Fruit fly (Drosophila melanogaster) whole organism, embryonic: ENCODE results near the gene CG33307.

Experiments used
- Bdp1 ChIP-seq: fragments of 200-800 bp; sonication (Bioruptor generic); optimal IDR thresholded peaks from 3 replicates; lab custom pipeline; 2016; ENCODE audit warnings: missing biosample characterization, missing genetic modification characterization
- Blimp-1 ChIP-seq: fragments of 200-800 bp; sonication (Bioruptor generic); optimal IDR thresholded peaks from 3 replicates; lab custom pipeline; 2018; ENCODE audit warnings: missing biosample characterization, missing genetic modification characterization, mild to moderate bottlenecking, moderate library complexity, missing genetic modification reagents
- BtbVII ChIP-seq: fragments of 200-800 bp; sonication (Bioruptor generic); optimal IDR thresholded peaks from 3 replicates; lab custom pipeline; 2017; ENCODE audit warnings: missing biosample characterization, mild to moderate bottlenecking, missing genetic modification characterization
- CG10543 ChIP-seq: fragments of 200-800 bp; sonication (Bioruptor generic); optimal IDR thresholded peaks from 3 replicates; lab custom pipeline; 2017; ENCODE audit warnings: missing biosample characterization, mild to moderate bottlenecking, missing genetic modification characterization, moderate library complexity
- CG12155 ChIP-seq: fragments of 200-800 bp; sonication (Bioruptor generic); optimal IDR thresholded peaks from 3 replicates; lab custom pipeline; 2016; ENCODE audit warnings: missing biosample characterization, missing genetic modification characterization
- CG14965 ChIP-seq: fragments of 200-800 bp; sonication (Bioruptor generic); optimal IDR thresholded peaks from 2 replicates; lab custom pipeline; 2016; ENCODE audit warnings: missing biosample characterization, missing genetic modification characterization, borderline replicate concordance
- CG1529 ChIP-seq: fragments of 200-800 bp; sonication (Bioruptor generic); optimal IDR thresholded peaks from 3 replicates; lab custom pipeline; 2018; ENCODE audit warnings: missing biosample characterization, missing genetic modification characterization
- CG15696 ChIP-seq: fragments of 200-800 bp; sonication (Bioruptor generic); optimal IDR thresholded peaks from 2 replicates; lab custom pipeline; 2019; ENCODE audit warnings: missing biosample characterization, mild to moderate bottlenecking, missing genetic modification characterization, moderate library complexity
- CG1647 ChIP-seq: fragments of 200-800 bp; sonication (Bioruptor generic); optimal IDR thresholded peaks from 3 replicates; lab custom pipeline; 2016; ENCODE audit warnings: missing biosample characterization, missing genetic modification characterization
- CG17385 ChIP-seq: fragments of 200-800 bp; sonication (Bioruptor generic); optimal IDR thresholded peaks from 3 replicates; lab custom pipeline; 2018; ENCODE audit warnings: missing biosample characterization, mild to moderate bottlenecking, missing genetic modification characterization
- CG1792 ChIP-seq: fragments of 200-800 bp; sonication (Bioruptor generic); optimal IDR thresholded peaks from 2 replicates; lab custom pipeline; 2016; ENCODE audit warnings: missing biosample characterization, missing genetic modification characterization
- CG18262 ChIP-seq: fragments of 200-800 bp; optimal IDR thresholded peaks from 3 replicates; lab custom pipeline; 2019; ENCODE audit warnings: missing biosample characterization, mild to moderate bottlenecking, missing genetic modification characterization, moderate library complexity
- CG2129 ChIP-seq: fragments of 200-800 bp; sonication (Bioruptor generic); IDR thresholded peaks from 2 replicates; pipeline ENCODE4 v1.3.6; 2022; ENCODE audit warnings: missing biosample characterization, missing genetic modification characterization; ENCODE audit not compliant: partially characterized antibody
- CG31365 ChIP-seq: fragments of 200-800 bp; sonication (Bioruptor generic); optimal IDR thresholded peaks from 2 replicates; lab custom pipeline; 2018; ENCODE audit warnings: missing biosample characterization, mild to moderate bottlenecking, missing genetic modification characterization
- CG3407 ChIP-seq: fragments of 200-800 bp; sonication (Bioruptor generic); optimal IDR thresholded peaks from 2 replicates; lab custom pipeline; 2018; ENCODE audit warnings: missing biosample characterization, mild to moderate bottlenecking, missing genetic modification characterization
- CG34376 ChIP-seq: fragments of 200-800 bp; sonication (Bioruptor generic); optimal IDR thresholded peaks from 2 replicates; lab custom pipeline; 2018; ENCODE audit warnings: missing biosample characterization, mild to moderate bottlenecking, missing genetic modification characterization
- CG3838 ChIP-seq: fragments of 200-800 bp; sonication (Bioruptor generic); optimal IDR thresholded peaks from 3 replicates; lab custom pipeline; 2016; ENCODE audit warnings: missing biosample characterization, missing genetic modification characterization
- CG42726 ChIP-seq: fragments of 200-800 bp; sonication (Bioruptor generic); IDR thresholded peaks from 2 replicates; pipeline ENCODE4 v1.3.6; 2022; ENCODE audit warnings: missing biosample characterization, missing genetic modification characterization; ENCODE audit not compliant: partially characterized antibody
- CG4707 ChIP-seq: fragments of 200-800 bp; sonication (Bioruptor generic); optimal IDR thresholded peaks from 2 replicates; lab custom pipeline; 2018; ENCODE audit warnings: missing biosample characterization, mild to moderate bottlenecking, missing genetic modification characterization, moderate library complexity
- CG8359 ChIP-seq: fragments of 200-800 bp; sonication (Bioruptor generic); optimal IDR thresholded peaks from 2 replicates; lab custom pipeline; 2017; ENCODE audit warnings: missing biosample characterization, mild to moderate bottlenecking, missing genetic modification characterization, borderline replicate concordance
- Dip3 ChIP-seq: fragments of 200-800 bp; sonication (Bioruptor generic); optimal IDR thresholded peaks from 3 replicates; lab custom pipeline; 2016; ENCODE audit warnings: missing biosample characterization, missing genetic modification characterization
- E2f2 ChIP-seq: fragments of 200-800 bp; sonication (Bioruptor generic); IDR thresholded peaks from 2 replicates; pipeline ENCODE4 v1.3.6; 2022; ENCODE audit warnings: missing biosample characterization, missing genetic modification characterization
- Eip74EF ChIP-seq, 2 experiments: fragments of 200-800 bp in 1 of 2; fragments of >200 bp in 1 of 2; sonication (Bioruptor generic) in 1 of 2; optimal IDR thresholded peaks; 2 replicates each; lab custom pipeline; 2017 to 2019; ENCODE audit warnings: missing biosample characterization in 2 of 2, missing genetic modification characterization in 2 of 2, mild to moderate bottlenecking in 1 of 2, moderate library complexity in 1 of 2
- Fer1 ChIP-seq: fragments of 200-800 bp; sonication (Bioruptor generic); optimal IDR thresholded peaks from 2 replicates; lab custom pipeline; 2017; ENCODE audit warnings: missing biosample characterization, mild to moderate bottlenecking, missing genetic modification characterization
- Jarid2 ChIP-seq: fragments of 200-800 bp; sonication (Bioruptor generic); optimal IDR thresholded peaks from 3 replicates; lab custom pipeline; 2017; ENCODE audit warnings: mild to moderate bottlenecking, missing biosample characterization, missing genetic modification reagents, missing genetic modification characterization
- Mad ChIP-seq: fragments of 200-800 bp; sonication (Bioruptor generic); optimal IDR thresholded peaks from 2 replicates; lab custom pipeline; 2016; ENCODE audit warnings: missing biosample characterization, missing genetic modification characterization
- NC2α ChIP-seq: fragments of 200-800 bp; sonication (Bioruptor generic); optimal IDR thresholded peaks from 2 replicates; lab custom pipeline; 2016; ENCODE audit warnings: missing biosample characterization, missing genetic modification characterization
- Neu2 ChIP-seq: fragments of 200-800 bp; sonication (Bioruptor generic); optimal IDR thresholded peaks from 3 replicates; lab custom pipeline; 2016; ENCODE audit warnings: missing biosample characterization, missing genetic modification characterization, borderline replicate concordance
- Oli ChIP-seq: fragments of 200-800 bp; sonication (Bioruptor generic); optimal IDR thresholded peaks from 2 replicates; lab custom pipeline; 2018; ENCODE audit warnings: missing biosample characterization, mild to moderate bottlenecking, missing genetic modification characterization, moderate library complexity
- Spps ChIP-seq: fragments of 200-800 bp; sonication (Bioruptor generic); optimal IDR thresholded peaks from 2 replicates; lab custom pipeline; 2018; ENCODE audit warnings: missing biosample characterization, mild to moderate bottlenecking, missing genetic modification characterization
- Stat92E ChIP-seq, 3 experiments: fragments of >200 bp in 2 of 3; fragments of 200-800 bp in 1 of 3; sonication (Bioruptor generic) in 1 of 3; optimal IDR thresholded peaks; 2 replicates each; lab custom pipeline; 2017 to 2019; ENCODE audit warnings: missing biosample characterization in 3 of 3, missing genetic modification characterization in 3 of 3, mild to moderate bottlenecking in 1 of 3, moderate library complexity in 1 of 3
- Vsx1 ChIP-seq: fragments of 200-800 bp; sonication (Bioruptor generic); optimal IDR thresholded peaks from 2 replicates; lab custom pipeline; 2017; ENCODE audit warnings: missing biosample characterization, mild to moderate bottlenecking, missing genetic modification characterization, missing genetic modification reagents
- Xrp1 ChIP-seq: fragments of 200-800 bp; sonication (Bioruptor generic); IDR thresholded peaks from 2 replicates; pipeline ENCODE4 v1.3.6; 2022; ENCODE audit warnings: missing biosample characterization, missing genetic modification characterization
- ase ChIP-seq: fragments of 200-800 bp; sonication (Bioruptor generic); IDR thresholded peaks from 3 replicates; pipeline ENCODE4 v1.3.6; 2022; ENCODE audit warnings: missing biosample characterization, missing genetic modification characterization
- crol ChIP-seq: fragments of 200-800 bp; sonication (Bioruptor generic); IDR thresholded peaks from 2 replicates; pipeline ENCODE4 v1.3.6; 2022; ENCODE audit warnings: missing biosample characterization, missing genetic modification characterization
- dysf ChIP-seq: fragments of 200-800 bp; sonication (Bioruptor generic); IDR thresholded peaks from 3 replicates; pipeline ENCODE4 v1.3.6; 2022; ENCODE audit warnings: missing biosample characterization, missing genetic modification characterization
- gsb-n ChIP-seq: fragments of 200-800 bp; sonication (Bioruptor generic); optimal IDR thresholded peaks from 3 replicates; lab custom pipeline; 2018; ENCODE audit warnings: missing biosample characterization, mild to moderate bottlenecking, missing genetic modification characterization
- jumu ChIP-seq: fragments of 200-800 bp; sonication (Bioruptor generic); optimal IDR thresholded peaks from 3 replicates; lab custom pipeline; 2016; ENCODE audit warnings: missing biosample characterization, missing genetic modification characterization
- lbe ChIP-seq: fragments of 200-800 bp; sonication (Bioruptor generic); optimal IDR thresholded peaks from 2 replicates; lab custom pipeline; 2016; ENCODE audit warnings: missing biosample characterization, mild to moderate bottlenecking, missing genetic modification characterization
- nom ChIP-seq: fragments of 200-800 bp; sonication (Bioruptor generic); optimal IDR thresholded peaks from 2 replicates; lab custom pipeline; 2017; ENCODE audit warnings: missing biosample characterization, missing genetic modification characterization, mild to moderate bottlenecking, moderate library complexity, missing genetic modification reagents
- pum ChIP-seq: fragments of 200-800 bp; sonication (Bioruptor generic); optimal IDR thresholded peaks from 2 replicates; lab custom pipeline; 2016; ENCODE audit warnings: missing biosample characterization, missing genetic modification characterization
- slou ChIP-seq: fragments of 200-800 bp; sonication (Bioruptor generic); optimal IDR thresholded peaks from 3 replicates; lab custom pipeline; 2016; ENCODE audit warnings: missing biosample characterization, missing genetic modification characterization
- ssp ChIP-seq: fragments of 200-800 bp; sonication (Bioruptor generic); IDR thresholded peaks from 2 replicates; pipeline ENCODE4 v1.3.6; 2022; ENCODE audit warnings: missing biosample characterization, missing genetic modification characterization
- tgo ChIP-seq: fragments of 200-800 bp; sonication (Bioruptor generic); IDR thresholded peaks from 3 replicates; pipeline ENCODE4 v1.3.6; 2022; ENCODE audit warnings: missing biosample characterization, missing genetic modification characterization
- tio ChIP-seq: fragments of 200-800 bp; sonication (Bioruptor generic); optimal IDR thresholded peaks from 2 replicates; lab custom pipeline; 2017; ENCODE audit warnings: missing biosample characterization, missing genetic modification characterization, inconsistent platforms
- trem ChIP-seq: fragments of 200-800 bp; optimal IDR thresholded peaks from 3 replicates; lab custom pipeline; 2019; ENCODE audit warnings: missing biosample characterization, mild to moderate bottlenecking, missing genetic modification characterization, moderate library complexity
- zf30C ChIP-seq: fragments of 200-800 bp; sonication (Bioruptor generic); optimal IDR thresholded peaks from 3 replicates; lab custom pipeline; 2018; ENCODE audit warnings: missing biosample characterization, mild to moderate bottlenecking, missing genetic modification characterization

Gene CG33307

dm6 chr2L:13835002-13835910 is 6.1 kb downstream of the CG33307 start, which contains the start of the genes mRpS23 and CenG1A (continued):
- TF ChIP-seq tio (GFP tag; lab: Kevin White, UChicago) (no peak), ase (GFP tag; lab: Robert Waterston, UW) (peak; percentile 100), slou (GFP tag; lab: Kevin White, UChicago) (peak; percentile 99), CG8359 (peak; percentile 97), zf30C (GFP tag; lab: Kevin White, UChicago) (peak; percentile 60), Spps (tag; lab: Kevin White, UChicago) (peak; percentile 99), Stat92E (GFP tag; optimal IDR thresholded peaks at IDR 0.05; lab: Kevin White, UChicago) (peak in 1 of 3 experiments; percentile 99), Jarid2 (peak; percentile 97), crol (GFP tag; lab: Robert Waterston, UW) (peak; percentile 93), lbe (GFP tag; lab: Kevin White, UChicago) (peak; percentile 99), Oli (peak; percentile 100), Xrp1 (GFP tag; lab: Robert Waterston, UW) (peak; percentile 100), CG1529 (GFP tag; lab: Kevin White, UChicago) (peak; percentile 100), CG42726 (GFP tag; lab: Robert Waterston, UW) (peak; percentile 64), tgo (GFP tag; lab: Robert Waterston, UW) (peak; percentile 100), CG31365 (tag; lab: Kevin White, UChicago) (peak; percentile 97), Dip3 (GFP tag; lab: Kevin White, UChicago) (peak; percentile 100), CG1792 (peak; percentile 99), trem (tag; lab: Kevin White, UChicago) (peak; percentile 98), nom (GFP tag; lab: Kevin White, UChicago) (peak; percentile 99), pum (GFP tag; lab: Kevin White, UChicago) (peak; percentile 100), dysf (GFP tag; lab: Robert Waterston, UW) (peak; percentile 100), Eip74EF (GFP tag; optimal IDR thresholded peaks at IDR 0.05; lab: Kevin White, UChicago) (peak in 1 of 2 experiments; percentile 100), jumu (GFP tag; lab: Kevin White, UChicago) (peak; percentile 100), CG3838 (GFP tag; lab: Kevin White, UChicago) (peak; percentile 99), CG10543 (GFP tag; lab: Kevin White, UChicago) (peak; percentile 99), gsb-n (tag; lab: Kevin White, UChicago) (peak; percentile 100), CG34376 (GFP tag; lab: Kevin White, UChicago) (peak; percentile 99), CG1647 (GFP tag; lab: Kevin White, UChicago) (peak; percentile 99), Neu2 (GFP tag; lab: Kevin White, UChicago) (peak; percentile 98), CG2129 (peak; percentile 79; the same call in 1 of the 2 replicates), Vsx1 (GFP tag; lab: Kevin White, UChicago) (peak; percentile 99), CG3407 (GFP tag; lab: Kevin White, UChicago) (peak; percentile 99), Bdp1 (GFP tag; lab: Kevin White, UChicago) (peak; percentile 96), CG17385 (peak; percentile 100), CG14965 (peak; percentile 93), ssp (peak; percentile 97), CG15696 (tag; lab: Kevin White, UChicago) (peak; percentile 99), Fer1 (GFP tag; lab: Kevin White, UChicago) (peak; percentile 100), E2f2 (GFP tag; lab: Robert Waterston, UW) (peak; percentile 95), CG4707 (GFP tag; lab: Kevin White, UChicago) (peak; percentile 99), CG12155 (GFP tag; lab: Kevin White, UChicago) (peak; percentile 99), Blimp-1 (GFP tag; lab: Kevin White, UChicago) (peak; percentile 99), BtbVII (peak; percentile 100), Mad (GFP tag; lab: Kevin White, UChicago) (peak; percentile 100), CG18262 (tag; lab: Kevin White, UChicago) (peak; percentile 100), NC2α (GFP tag; lab: Kevin White, UChicago) (peak; percentile 99)
